Worm (Caenorhabditis elegans) whole organism, L3 larva: ENCODE measurements around the gene F26D11.13.

ENCODE experiments used
- R02D3.7 ChIP-seq: fragments of 150-350 bp; optimal IDR thresholded peaks from 2 replicates; lab custom pipeline; 2014; ENCODE audit warnings: missing biosample characterization, missing genetic modification characterization
- elt-2 ChIP-seq: sonication (generic microtip); optimal IDR thresholded peaks from 2 replicates; lab custom pipeline; 2016; ENCODE audit warnings: missing genetic modification reagents, mild to moderate bottlenecking, missing genetic modification characterization, missing compliant biosample characterization
- eor-1 ChIP-seq, 2 experiments: fragments of 150-350 bp; optimal IDR thresholded peaks; 2 replicates each; lab custom pipeline; 2014 to 2018; ENCODE audit warnings: missing biosample characterization in 2 of 2, missing genetic modification characterization in 2 of 2
- fos-1 ChIP-seq: fragments of 150-350 bp; optimal IDR thresholded peaks from 2 replicates; lab custom pipeline; 2014; ENCODE audit warnings: missing biosample characterization, missing genetic modification characterization
- lin-15B ChIP-seq: fragments of 150-350 bp; optimal IDR thresholded peaks from 2 replicates; lab custom pipeline; 2014; ENCODE audit warnings: missing biosample characterization, missing genetic modification characterization
- nhr-25 ChIP-seq: sonication (generic microtip); optimal IDR thresholded peaks from 2 replicates; lab custom pipeline; 2017; ENCODE audit warnings: missing biosample characterization, missing genetic modification characterization
- pqm-1 ChIP-seq: fragments of 150-350 bp; optimal IDR thresholded peaks from 2 replicates; lab custom pipeline; 2017; ENCODE audit warnings: missing biosample characterization, missing genetic modification characterization, inconsistent platforms
- snpc-4 ChIP-seq: fragments of 150-350 bp; optimal IDR thresholded peaks from 2 replicates; lab custom pipeline; 2014; ENCODE audit warnings: missing biosample characterization, missing genetic modification characterization
- unc-39 ChIP-seq: sonication (generic microtip); optimal IDR thresholded peaks from 4 replicates; lab custom pipeline; 2017; ENCODE audit warnings: missing biosample characterization, missing genetic modification characterization
- zag-1 ChIP-seq: fragments of 150-350 bp; optimal IDR thresholded peaks from 2 replicates; lab custom pipeline; 2014; ENCODE audit warnings: missing biosample characterization, missing genetic modification characterization

DNA sequence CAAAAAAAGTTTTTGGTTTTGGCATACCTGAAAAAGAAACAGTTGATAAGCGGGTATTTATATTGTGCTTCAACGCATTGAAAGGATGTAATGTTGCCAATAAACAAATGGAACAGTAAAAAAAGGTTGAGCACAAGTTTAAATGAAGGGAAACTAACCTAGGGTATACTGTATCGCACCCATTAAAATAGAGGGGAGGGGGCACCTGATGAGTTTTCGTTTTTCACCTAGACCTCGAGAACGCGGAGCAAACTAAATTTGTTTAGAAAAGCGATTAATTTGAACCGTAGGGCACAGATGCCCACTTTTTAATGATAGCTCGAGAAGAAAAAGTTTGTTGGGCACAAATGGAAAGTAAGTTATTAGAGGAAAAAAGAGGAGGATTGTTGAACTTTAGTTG, 21.5 kb downstream of the F26D11.13 start, which contains the start of gene ncx-10:
- no peak for TF ChIP-seq nhr-25 (tag; lab: Kevin White, UChicago)
- no peak for TF ChIP-seq unc-39 (tag; lab: Kevin White, UChicago)
- TF ChIP-seq zag-1 (tag; lab: Kevin White, UChicago): no peak
- TF ChIP-seq lin-15B (tag; lab: Kevin White, UChicago): no peak
- TF ChIP-seq R02D3.7 (tag; lab: Kevin White, UChicago): no peak
- no peak for TF ChIP-seq elt-2 (tag; lab: Kevin White, UChicago)
- no peak for TF ChIP-seq snpc-4 (tag; lab: Kevin White, UChicago)
- TF ChIP-seq eor-1 (tag; optimal IDR thresholded peaks at IDR 0.05; lab: Kevin White, UChicago): no peak
- no peak for TF ChIP-seq pqm-1
- TF ChIP-seq fos-1 (tag; lab: Kevin White, UChicago): no peak
